Worm (Caenorhabditis elegans): ENCODE measurements around the gene C16E9.1.

DNA sequence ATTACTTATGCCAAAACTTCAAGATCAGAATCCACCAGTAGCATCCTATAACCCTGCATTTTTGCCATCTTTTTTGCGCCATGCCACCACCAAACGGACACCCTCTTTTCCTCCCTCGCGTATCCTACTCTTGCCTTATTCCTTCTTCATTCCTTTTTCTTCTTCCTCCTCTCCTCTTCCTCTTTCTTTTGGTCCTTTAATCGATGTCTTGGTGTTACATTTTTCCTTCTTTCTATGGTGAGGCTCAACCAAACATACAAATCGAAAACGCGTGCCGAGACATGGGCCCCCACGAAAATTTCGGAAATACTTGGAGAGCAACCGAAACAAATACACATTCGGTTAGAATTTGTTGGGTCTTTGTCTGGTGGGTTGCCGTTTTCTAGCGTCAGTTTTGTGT, 31.3 kb downstream of the C16E9.1 start:
- TF ChIP-seq dao-5 (tag; optimal IDR thresholded peaks at IDR 0.05) = no peak
- TF ChIP-seq him-1 (tag; optimal IDR thresholded peaks at IDR 0.05) = no peak
